Fruit fly (Drosophila melanogaster): ENCODE measurements around the gene hng3.

hng3 gene

DNA sequence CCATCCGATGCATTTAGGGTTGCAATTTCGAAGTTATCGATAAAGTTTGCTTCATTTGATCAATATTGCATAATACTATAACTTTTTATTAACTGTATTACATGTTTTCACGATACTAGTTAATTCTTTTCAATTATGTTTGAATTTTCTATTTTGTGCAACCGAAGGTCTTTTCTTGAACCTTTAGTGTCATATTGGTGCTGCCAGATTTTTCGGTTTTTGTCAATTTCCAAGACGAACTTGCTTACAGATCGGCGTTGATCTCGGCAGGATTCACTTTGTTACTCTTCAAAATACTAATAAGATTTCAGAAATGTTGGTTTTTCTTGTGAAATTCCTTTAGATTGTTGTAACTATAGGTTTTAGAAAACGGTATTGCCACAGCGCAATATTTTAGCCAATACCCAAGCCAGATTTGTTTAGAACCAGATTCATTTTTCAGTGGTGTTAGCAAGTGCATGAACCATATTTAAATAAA lies 44.9 kb downstream of the hng3 start, which contains the start of gene CkIIalpha-i3:
TSS of gene CkIIalpha-i3 (minus strand) at position 263 of the 478 bp plus-strand sequence.
- TF ChIP-seq Myc (optimal IDR thresholded peaks at IDR 0.05) = peak; percentile 11
- peak; percentile 50 for TF ChIP-seq tai (GFP tag; optimal IDR thresholded peaks at IDR 0.05)
- TF ChIP-seq dmrt93B (GFP tag; optimal IDR thresholded peaks at IDR 0.05) = no peak

DNA sequence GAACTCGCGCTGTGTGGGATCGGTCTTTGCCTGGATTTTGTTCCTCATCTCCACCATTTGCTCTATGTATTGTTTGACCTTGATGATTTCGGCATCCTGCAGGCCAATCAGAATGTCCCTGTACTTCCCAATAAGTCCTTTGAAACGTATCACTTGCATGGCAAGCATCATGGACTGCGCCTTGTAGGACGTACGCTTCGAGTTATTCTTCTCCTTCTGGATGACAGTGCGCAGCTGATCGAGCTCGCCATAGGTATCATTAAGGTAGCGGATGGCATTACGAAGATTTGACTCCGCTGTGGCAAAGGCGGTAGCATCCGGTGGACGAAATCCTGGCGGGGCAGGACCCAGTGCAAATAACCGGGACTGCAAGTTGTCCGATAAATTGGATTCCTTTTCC lies 45.4 kb downstream of the hng3 start:
- TF ChIP-seq CG32264 (GFP tag; optimal IDR thresholded peaks at IDR 0.05) = no peak
- no peak for TF ChIP-seq fru (GFP tag; optimal IDR thresholded peaks at IDR 0.05)
- TF ChIP-seq br (GFP tag; optimal IDR thresholded peaks at IDR 0.05) = no peak
- no peak for TF ChIP-seq pan (optimal IDR thresholded peaks at IDR 0.05)
- TF ChIP-seq Sp1 (GFP tag; optimal IDR thresholded peaks at IDR 0.05) = no peak
- no peak for TF ChIP-seq h (GFP tag; optimal IDR thresholded peaks at IDR 0.05)
- no peak for TF ChIP-seq foxo (GFP tag; optimal IDR thresholded peaks at IDR 0.05)
- TF ChIP-seq dsf (GFP tag; optimal IDR thresholded peaks at IDR 0.05; ENCODE audit: borderline replicate concordance) = no peak
- no peak for TF ChIP-seq jim (GFP tag; optimal IDR thresholded peaks at IDR 0.05)
- no peak for TF ChIP-seq N (GFP tag; optimal IDR thresholded peaks at IDR 0.05)

DNA sequence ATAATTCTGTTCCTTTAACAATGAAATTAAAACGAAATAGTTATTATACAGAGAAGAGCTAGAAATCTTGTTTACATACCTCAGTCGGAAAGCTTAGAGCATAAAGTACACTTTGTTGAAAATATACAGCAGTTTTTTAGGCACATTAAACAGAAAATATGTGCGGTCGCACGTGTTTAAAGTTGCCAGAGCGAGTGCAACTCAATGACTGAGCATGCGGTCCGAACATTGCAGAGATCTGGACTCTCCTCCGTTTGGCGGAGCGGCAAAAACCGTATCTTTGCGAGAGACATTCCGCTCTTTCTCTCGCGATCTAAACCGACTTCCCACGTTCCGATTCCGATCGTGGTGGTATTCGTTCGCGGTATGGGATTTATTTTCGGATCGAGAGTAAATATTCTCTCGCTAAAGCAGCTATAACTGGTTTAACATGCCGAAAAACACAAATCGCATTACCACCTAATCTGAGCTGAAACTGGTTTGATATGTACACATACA lies 47.2 kb downstream of the hng3 start, which contains the start of gene CG13895:
TSS of gene CG13895 (minus strand) at position 214 of the 498 bp plus-strand sequence.
- peak; percentile 18 to 59 for TF ChIP-seq dl (GFP tag; optimal IDR thresholded peaks at IDR 0.05; ENCODE audit: insufficient read depth in 1 of 2, partially characterized antibody in 2 of 2)
- TF ChIP-seq HLH106 (tag; optimal IDR thresholded peaks at IDR 0.05) = no peak
- TF ChIP-seq GATAd (GFP tag; optimal IDR thresholded peaks at IDR 0.05) = no peak
- no peak for TF ChIP-seq lola (GFP tag; optimal IDR thresholded peaks at IDR 0.05)
- TF ChIP-seq Hr78 (GFP tag; optimal IDR thresholded peaks at IDR 0.05) = no peak
- peak; percentile 8 for TF ChIP-seq Sp1 (GFP tag; optimal IDR thresholded peaks at IDR 0.05)
- no peak for TF ChIP-seq sv (GFP tag; optimal IDR thresholded peaks at IDR 0.05)
- no peak for TF ChIP-seq rgr (GFP tag; optimal IDR thresholded peaks at IDR 0.05)
- TF ChIP-seq Dif (GFP tag; optimal IDR thresholded peaks at IDR 0.05; ENCODE audit: partially characterized antibody) = peak; percentile 63

DNA sequence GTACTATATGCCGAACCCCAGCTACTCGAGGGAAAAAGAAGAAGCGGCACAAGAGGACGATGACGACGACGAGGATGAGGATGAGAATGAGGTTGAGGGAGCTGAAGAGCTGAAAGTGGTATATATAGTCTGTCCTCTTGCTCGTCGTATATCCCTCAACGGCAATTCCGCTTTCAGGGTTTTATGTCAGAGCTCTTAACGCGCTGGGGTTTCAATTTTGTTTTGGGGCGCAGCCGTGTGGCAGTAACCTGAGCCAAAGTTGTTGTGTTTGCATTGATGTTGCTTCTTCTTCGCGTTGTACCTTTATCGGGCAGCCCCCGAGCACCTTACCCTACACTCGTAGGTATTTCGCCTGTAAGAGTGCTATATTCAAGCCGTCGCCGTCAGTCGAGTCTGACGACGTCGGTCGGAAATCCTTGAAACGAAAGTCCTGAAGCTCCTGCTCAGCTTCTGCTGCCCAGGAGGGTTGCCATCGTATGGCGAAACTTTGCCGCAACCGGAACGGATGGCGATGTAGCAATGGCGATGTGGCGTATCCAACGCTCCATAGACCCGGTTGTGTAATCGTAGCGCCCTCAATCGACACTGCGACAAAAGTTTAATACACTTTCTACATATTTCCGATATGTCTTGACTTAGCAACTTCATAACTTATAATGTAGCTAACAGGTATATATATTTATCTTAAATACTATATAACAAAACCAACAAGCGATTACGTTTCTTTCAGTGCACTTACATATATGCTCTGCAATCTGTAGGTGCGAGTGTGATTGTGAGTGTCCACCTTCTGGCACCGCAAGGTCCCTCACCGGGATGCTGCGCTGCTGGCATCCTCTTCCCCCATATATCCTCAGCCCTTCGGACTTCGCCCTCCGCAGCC lies 50.4 kb downstream of the hng3 start:
- TF ChIP-seq pan (optimal IDR thresholded peaks at IDR 0.05) (no peak), lola (GFP tag; optimal IDR thresholded peaks at IDR 0.05) (no peak), Myc (optimal IDR thresholded peaks at IDR 0.05) (no peak), sv (GFP tag; optimal IDR thresholded peaks at IDR 0.05) (no peak), Jra (GFP tag; optimal IDR thresholded peaks at IDR 0.05) (no peak), sage (GFP tag; optimal IDR thresholded peaks at IDR 0.05) (no peak), tai (GFP tag; optimal IDR thresholded peaks at IDR 0.05) (no peak), h (GFP tag; optimal IDR thresholded peaks at IDR 0.05) (peak; percentile 5), Rel (GFP tag; optimal IDR thresholded peaks at IDR 0.05) (no peak), Rel (tag; optimal IDR thresholded peaks at IDR 0.05) (no peak), Hnf4 (GFP tag; optimal IDR thresholded peaks at IDR 0.05) (no peak), br (GFP tag; optimal IDR thresholded peaks at IDR 0.05) (no peak), rgr (GFP tag; optimal IDR thresholded peaks at IDR 0.05) (peak; percentile 15), Sp1 (GFP tag; optimal IDR thresholded peaks at IDR 0.05) (peak; percentile 5), Hr83 (GFP tag; optimal IDR thresholded peaks at IDR 0.05; ENCODE audit: poor library complexity, severe bottlenecking) (no peak), Dif (GFP tag; optimal IDR thresholded peaks at IDR 0.05; ENCODE audit: partially characterized antibody) (no peak), fru (GFP tag; optimal IDR thresholded peaks at IDR 0.05) (peak; percentile 16), HLH106 (tag; optimal IDR thresholded peaks at IDR 0.05) (no peak), Mio (GFP tag; optimal IDR thresholded peaks at IDR 0.05) (no peak), Dfd (GFP tag; optimal IDR thresholded peaks at IDR 0.05) (no peak), dl (GFP tag; optimal IDR thresholded peaks at IDR 0.05; ENCODE audit: insufficient read depth in 1 of 2, partially characterized antibody in 2 of 2) (no peak), OdsH (GFP tag; optimal IDR thresholded peaks at IDR 0.05) (peak; percentile 20), Hr78 (GFP tag; optimal IDR thresholded peaks at IDR 0.05) (no peak), foxo (GFP tag; optimal IDR thresholded peaks at IDR 0.05) (peak in 1 of 2 experiments; percentile 23)
